Worm (Caenorhabditis elegans) whole organism, L2 larva: Measurements from ENCODE around the gene tig-3.
A peak's percentile ranks its signal among the peaks of the same experiment; 100 is the strongest.

Experiments used
- C34F6.9 ChIP-seq: fragments of 150-350 bp; optimal IDR thresholded peaks from 2 replicates; lab custom pipeline; 2014; ENCODE audit warnings: missing biosample characterization, missing genetic modification characterization
- F13H6.1 ChIP-seq: sonication (generic microtip); optimal IDR thresholded peaks from 2 replicates; lab custom pipeline; 2016; ENCODE audit warnings: missing genetic modification characterization, missing compliant biosample characterization
- ZK546.5 ChIP-seq: sonication (generic microtip); optimal IDR thresholded peaks from 2 replicates; lab custom pipeline; 2017; ENCODE audit warnings: missing biosample characterization, missing genetic modification characterization
- alr-1 ChIP-seq: fragments of 150-350 bp; optimal IDR thresholded peaks from 2 replicates; lab custom pipeline; 2014; ENCODE audit warnings: missing biosample characterization, missing genetic modification characterization
- aly-2 ChIP-seq: fragments of 150-350 bp; optimal IDR thresholded peaks from 2 replicates; lab custom pipeline; 2014; ENCODE audit warnings: missing biosample characterization, missing genetic modification characterization
- ama-1 ChIP-seq: fragments of 150-350 bp; optimal IDR thresholded peaks from 2 replicates; lab custom pipeline; 2018; ENCODE audit warnings: inconsistent platforms
- crh-2 ChIP-seq: sonication (generic microtip); optimal IDR thresholded peaks from 2 replicates; lab custom pipeline; 2017; ENCODE audit warnings: missing biosample characterization, missing genetic modification characterization
- egl-27 ChIP-seq: sonication (generic microtip); optimal IDR thresholded peaks from 3 replicates; lab custom pipeline; 2017; ENCODE audit warnings: missing biosample characterization, missing genetic modification reagents, missing genetic modification characterization
- elt-1 ChIP-seq: fragments of 150-350 bp; optimal IDR thresholded peaks from 2 replicates; lab custom pipeline; 2014; ENCODE audit warnings: missing biosample characterization, missing genetic modification characterization
- elt-3 ChIP-seq: sonication (generic microtip); optimal IDR thresholded peaks from 2 replicates; lab custom pipeline; 2017; ENCODE audit warnings: missing biosample characterization, missing genetic modification characterization
- fos-1 ChIP-seq: fragments of 150-350 bp; optimal IDR thresholded peaks from 2 replicates; lab custom pipeline; 2014; ENCODE audit warnings: missing biosample characterization, missing genetic modification characterization
- gmeb-1 ChIP-seq: fragments of 150-350 bp; optimal IDR thresholded peaks from 2 replicates; lab custom pipeline; 2014; ENCODE audit warnings: missing biosample characterization, missing genetic modification characterization
- lin-11 ChIP-seq: fragments of 150-350 bp; sonication (generic microtip); optimal IDR thresholded peaks from 2 replicates; lab custom pipeline; 2014; ENCODE audit warnings: missing biosample characterization, missing genetic modification characterization, inconsistent platforms, mixed read lengths
- lin-39 ChIP-seq: fragments of 150-350 bp; optimal IDR thresholded peaks from 2 replicates; lab custom pipeline; 2014; ENCODE audit warnings: missing biosample characterization, missing genetic modification reagents, missing genetic modification characterization
- lsy-2 ChIP-seq, 2 experiments: fragments of 150-350 bp in 1 of 2; sonication (generic microtip) in 1 of 2; optimal IDR thresholded peaks; 2 replicates each; lab custom pipeline; 2014 to 2017; ENCODE audit warnings: missing biosample characterization in 2 of 2, missing genetic modification characterization in 2 of 2
- mab-5 ChIP-seq: fragments of 150-350 bp; optimal IDR thresholded peaks from 2 replicates; lab custom pipeline; 2014; ENCODE audit warnings: missing biosample characterization, missing genetic modification characterization
- mdl-1 ChIP-seq, 2 experiments: fragments of 150-350 bp in 1 of 2; sonication (generic microtip) in 1 of 2; optimal IDR thresholded peaks; 2 replicates each; lab custom pipeline; 2017; ENCODE audit warnings: missing biosample characterization in 2 of 2, missing genetic modification characterization in 2 of 2
- nhr-10 ChIP-seq: sonication (generic microtip); optimal IDR thresholded peaks from 2 replicates; lab custom pipeline; 2017; ENCODE audit warnings: missing biosample characterization, missing genetic modification characterization
- nhr-11 ChIP-seq: fragments of 150-350 bp; optimal IDR thresholded peaks from 2 replicates; lab custom pipeline; 2014; ENCODE audit warnings: missing biosample characterization, missing genetic modification characterization
- nhr-129 ChIP-seq: fragments of 150-350 bp; optimal IDR thresholded peaks from 2 replicates; lab custom pipeline; 2014; ENCODE audit warnings: missing biosample characterization, missing genetic modification characterization
- nhr-21 ChIP-seq: fragments of 150-350 bp; optimal IDR thresholded peaks from 2 replicates; lab custom pipeline; 2014; ENCODE audit warnings: missing biosample characterization, missing genetic modification characterization
- nhr-23 ChIP-seq: fragments of 150-350 bp; optimal IDR thresholded peaks from 2 replicates; lab custom pipeline; 2014; ENCODE audit warnings: missing biosample characterization, missing genetic modification reagents, missing genetic modification characterization
- nhr-237 ChIP-seq: fragments of 150-350 bp; optimal IDR thresholded peaks from 2 replicates; lab custom pipeline; 2014; ENCODE audit warnings: missing biosample characterization, missing genetic modification characterization
- nhr-25 ChIP-seq: fragments of 150-350 bp; sonication (generic microtip); optimal IDR thresholded peaks from 3 replicates; lab custom pipeline; 2014; ENCODE audit warnings: missing biosample characterization, missing genetic modification characterization
- nhr-77 ChIP-seq: fragments of 150-350 bp; optimal IDR thresholded peaks from 2 replicates; lab custom pipeline; 2014; ENCODE audit warnings: missing biosample characterization, missing genetic modification characterization
- peb-1 ChIP-seq: fragments of 150-350 bp; optimal IDR thresholded peaks from 2 replicates; lab custom pipeline; 2014; ENCODE audit warnings: missing biosample characterization, missing genetic modification characterization
- skn-1 ChIP-seq: sonication (generic microtip); optimal IDR thresholded peaks from 2 replicates; lab custom pipeline; 2017; ENCODE audit warnings: missing biosample characterization, missing genetic modification characterization
- sma-3 ChIP-seq: sonication (generic microtip); optimal IDR thresholded peaks from 2 replicates; lab custom pipeline; 2016; ENCODE audit warnings: missing genetic modification reagents, missing genetic modification characterization, missing compliant biosample characterization
- snpc-4 ChIP-seq: fragments of 150-350 bp; optimal IDR thresholded peaks from 2 replicates; lab custom pipeline; 2014; ENCODE audit warnings: missing biosample characterization, missing genetic modification characterization
- unc-55 ChIP-seq: fragments of 150-350 bp; sonication (generic microtip); optimal IDR thresholded peaks from 3 replicates; lab custom pipeline; 2014; ENCODE audit warnings: missing biosample characterization, missing genetic modification reagents, missing genetic modification characterization
- unc-62 ChIP-seq: fragments of 150-350 bp; optimal IDR thresholded peaks from 2 replicates; lab custom pipeline; 2014; ENCODE audit warnings: missing biosample characterization, missing genetic modification reagents, missing genetic modification characterization
- zag-1 ChIP-seq: fragments of 150-350 bp; optimal IDR thresholded peaks from 2 replicates; lab custom pipeline; 2014; ENCODE audit warnings: missing biosample characterization, missing genetic modification characterization
- ztf-1 ChIP-seq: fragments of 200-800 bp; sonication (Bioruptor generic); conservative IDR thresholded peaks from 2 replicates; pipeline ENCODE4 v1.3.6; 2022; ENCODE audit warnings: missing genetic modification characterization, missing compliant biosample characterization
- ztf-11 ChIP-seq: sonication (generic microtip); optimal IDR thresholded peaks from 2 replicates; lab custom pipeline; 2017; ENCODE audit warnings: missing biosample characterization, missing genetic modification characterization
- ztf-4 ChIP-seq: fragments of 150-350 bp; optimal IDR thresholded peaks from 2 replicates; lab custom pipeline; 2014; ENCODE audit warnings: missing biosample characterization, missing genetic modification characterization

tig-3 gene

ce11 chrII:15251593-15251992 lies at the start of gene tig-3:
Gene tig-3, minus strand, starts transcription at chrII:15251792.
- no peak for TF ChIP-seq peb-1 (tag; lab: Kevin White, UChicago)
- no peak for TF ChIP-seq nhr-11 (tag; lab: Kevin White, UChicago)
- TF ChIP-seq egl-27 (tag; lab: Kevin White, UChicago): no peak
- TF ChIP-seq gmeb-1 (tag; lab: Kevin White, UChicago): no peak
- no peak for TF ChIP-seq mab-5
- no peak for TF ChIP-seq nhr-23 (tag; lab: Kevin White, UChicago)
- no peak for TF ChIP-seq alr-1 (tag; lab: Kevin White, UChicago)
- TF ChIP-seq nhr-77 (tag; lab: Kevin White, UChicago): no peak
- TF ChIP-seq ztf-11 (tag; lab: Kevin White, UChicago): no peak
- TF ChIP-seq nhr-237: no peak
- no peak for TF ChIP-seq lin-11 (tag; lab: Kevin White, UChicago)
- no peak for TF ChIP-seq elt-1 (tag; lab: Kevin White, UChicago)
- no peak for TF ChIP-seq nhr-129 (tag; lab: Kevin White, UChicago)
- TF ChIP-seq ama-1 (lab: Kevin White, UChicago): no peak
- TF ChIP-seq elt-3 (tag; lab: Kevin White, UChicago): no peak
- TF ChIP-seq zag-1 (tag; lab: Kevin White, UChicago): no peak
- TF ChIP-seq unc-55 (GFP tag; lab: Kevin White, UChicago): no peak
- no peak for TF ChIP-seq ztf-1 (GFP tag; lab: Robert Waterston, UW)

- no peak for TF ChIP-seq skn-1 (tag; lab: Kevin White, UChicago)
- TF ChIP-seq mdl-1 (tag; optimal IDR thresholded peaks at IDR 0.05; lab: Kevin White, UChicago): no peak
These were observed 21.4 kb upstream of the tig-3 start for ce11 chrII:15272962-15273361.

- TF ChIP-seq C34F6.9 (tag; lab: Kevin White, UChicago) (no peak), lin-39 (tag; lab: Kevin White, UChicago) (no peak), nhr-11 (tag; lab: Kevin White, UChicago) (no peak), nhr-21 (tag; lab: Kevin White, UChicago) (no peak), sma-3 (GFP tag; lab: Kevin White, UChicago) (no peak), ZK546.5 (tag; lab: Kevin White, UChicago) (no peak), snpc-4 (tag; lab: Kevin White, UChicago) (no peak), crh-2 (tag; lab: Kevin White, UChicago) (no peak), ztf-1 (GFP tag; lab: Robert Waterston, UW) (no peak)
These were observed 16.6 kb upstream of the tig-3 start, which contains the start of gene rga-9 for ce11 chrII:15268195-15268594. Gene rga-9, plus strand, starts transcription at chrII:15268210.

- TF ChIP-seq lsy-2 (tag; optimal IDR thresholded peaks at IDR 0.05; lab: Kevin White, UChicago): no peak
- TF ChIP-seq fos-1 (tag; lab: Kevin White, UChicago): peak; percentile 58
- peak; percentile 16 for TF ChIP-seq sma-3 (GFP tag; lab: Kevin White, UChicago)
- TF ChIP-seq unc-62 (GFP tag; lab: Kevin White, UChicago): no peak
- peak; percentile 27 for TF ChIP-seq nhr-129 (tag; lab: Kevin White, UChicago)
- TF ChIP-seq nhr-25 (tag; lab: Kevin White, UChicago): peak; percentile 54
- TF ChIP-seq, all 48 proteins: peak for 4
These were observed 14.9 kb upstream of the tig-3 start for ce11 chrII:15266487-15266886.

DNA sequence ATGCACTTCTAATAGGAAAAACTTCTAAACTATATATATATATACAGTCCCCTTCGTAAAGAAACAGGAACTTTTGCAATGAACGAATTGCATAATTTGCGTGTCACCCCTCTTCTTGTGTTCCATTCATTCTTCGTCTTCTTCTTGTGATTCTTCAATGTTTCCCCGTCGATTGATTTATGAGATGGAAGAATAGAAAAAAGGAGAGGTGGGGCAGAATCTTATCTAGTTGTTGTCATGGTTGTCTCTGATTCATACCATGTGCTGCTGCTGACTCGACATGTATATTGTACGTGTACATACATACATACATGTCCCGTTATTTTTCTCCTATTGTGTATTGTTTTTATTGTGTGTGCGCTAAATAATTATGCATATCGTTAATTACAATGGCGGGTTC lies 14.4 kb upstream of the tig-3 start:
- TF ChIP-seq lin-11 (tag; lab: Kevin White, UChicago) (no peak), nhr-25 (tag; lab: Kevin White, UChicago) (peak; percentile 28)

ce11 chrII:15265469-15265868 lies 13.9 kb upstream of the tig-3 start:
- TF ChIP-seq nhr-129 (tag; lab: Kevin White, UChicago): no peak
- TF ChIP-seq nhr-23 (tag; lab: Kevin White, UChicago): no peak
- TF ChIP-seq nhr-10: no peak
- no peak for TF ChIP-seq mdl-1 (tag; optimal IDR thresholded peaks at IDR 0.05; lab: Kevin White, UChicago)
- no peak for TF ChIP-seq unc-62 (GFP tag; lab: Kevin White, UChicago)
- no peak for TF ChIP-seq ztf-4 (tag; lab: Kevin White, UChicago)
- TF ChIP-seq ZK546.5 (tag; lab: Kevin White, UChicago): no peak
- TF ChIP-seq aly-2 (tag; lab: Kevin White, UChicago): no peak
- TF ChIP-seq F13H6.1: no peak
- TF ChIP-seq nhr-21 (tag; lab: Kevin White, UChicago): no peak
- TF ChIP-seq fos-1 (tag; lab: Kevin White, UChicago): no peak
- TF ChIP-seq elt-1 (tag; lab: Kevin White, UChicago): no peak
- no peak for TF ChIP-seq ama-1 (lab: Kevin White, UChicago)
- no peak for TF ChIP-seq C34F6.9 (tag; lab: Kevin White, UChicago)
- TF ChIP-seq snpc-4 (tag; lab: Kevin White, UChicago): no peak
- no peak for TF ChIP-seq egl-27 (tag; lab: Kevin White, UChicago)
